Worm (Caenorhabditis elegans): ENCODE data around the gene T06D4.6.

Gene T06D4.6

DNA sequence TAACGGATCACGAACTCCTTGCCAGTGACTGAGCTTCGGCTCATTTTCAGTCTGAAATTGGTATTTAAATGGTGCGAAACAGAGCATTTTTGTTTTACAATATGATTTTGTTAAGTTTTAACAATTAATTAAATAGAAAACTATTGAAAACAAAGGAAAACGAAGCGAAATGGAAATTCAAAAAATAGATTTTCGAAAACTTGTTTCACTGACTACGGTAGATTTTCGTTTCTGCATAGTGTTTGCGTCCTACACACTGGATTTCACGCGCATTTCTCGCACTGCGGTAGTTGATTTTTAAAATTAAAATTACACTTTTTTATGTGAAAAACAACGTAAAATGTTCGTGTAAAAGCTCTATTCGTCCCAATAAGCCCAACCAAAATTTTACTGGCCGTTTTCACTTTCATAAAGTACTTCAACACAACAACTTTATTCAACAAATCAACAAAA is 41.0 kb downstream of the T06D4.6 start, which contains the start of gene bath-30:
Gene bath-30 (minus strand): TSS at position 51 of the 453 bp plus-strand sequence.
- TF ChIP-seq D2030.7 (GFP tag; IDR thresholded peaks at IDR 0.05) (peak; percentile 40), lsl-1 (GFP tag; optimal IDR thresholded peaks at IDR 0.05) (peak; percentile 81), snpc-1.1 (tag; optimal IDR thresholded peaks at IDR 0.05; ENCODE audit: insufficient read depth) (peak; percentile 13), pbrm-1 (GFP tag; IDR thresholded peaks at IDR 0.05) (no peak), ceh-91 (GFP tag; IDR thresholded peaks at IDR 0.05) (0 out of 2 replicates have a peak, but pooled peaks have one; percentile 24), F49E8.2 (tag; optimal IDR thresholded peaks at IDR 0.05; ENCODE audit: insufficient read depth) (peak; percentile 13), zfh-2 (GFP tag; conservative IDR thresholded peaks at IDR 0.05) (no peak), madf-6 (GFP tag; IDR thresholded peaks at IDR 0.05) (peak; percentile 52)

ce11 chrII:3344917-3345316 is 42.5 kb downstream of the T06D4.6 start, which contains the start of gene bath-28:
Gene bath-28, minus strand, starts transcription at chrII:3344967.
- peak; percentile 54; the same call in 1 of the 2 replicates for TF ChIP-seq madf-6 (GFP tag; IDR thresholded peaks at IDR 0.05)
- peak; percentile 72 for TF ChIP-seq lsl-1 (GFP tag; optimal IDR thresholded peaks at IDR 0.05)
- TF ChIP-seq D2030.7 (GFP tag; IDR thresholded peaks at IDR 0.05) = peak; percentile 36; the same call in 1 of the 2 replicates
- TF ChIP-seq ztf-6 (GFP tag; IDR thresholded peaks at IDR 0.05) = no peak
- no peak for TF ChIP-seq lag-1 (GFP tag; IDR thresholded peaks at IDR 0.05)
- TF ChIP-seq cebp-2 (GFP tag; IDR thresholded peaks at IDR 0.05) = no peak

- TF ChIP-seq ceh-27 (GFP tag; optimal IDR thresholded peaks at IDR 0.05) (no peak), Y56A3A.18 (GFP tag; IDR thresholded peaks at IDR 0.05) (no peak), hsf-1 (GFP tag; IDR thresholded peaks at IDR 0.05) (no peak), F10E7.11 (tag; optimal IDR thresholded peaks at IDR 0.05) (no peak), C06A6.2 (GFP tag; conservative IDR thresholded peaks at IDR 0.05) (no peak), pbrm-1 (GFP tag; IDR thresholded peaks at IDR 0.05) (no peak), hrde-1 (tag; optimal IDR thresholded peaks at IDR 0.05; ENCODE audit: borderline replicate concordance) (no peak), mcd-1 (GFP tag; IDR thresholded peaks at IDR 0.05) (no peak)
Observed at ce11 chrII:3343714-3344113, 43.7 kb downstream of the T06D4.6 start, which contains the start of gene F14D2.15. Gene F14D2.15, minus strand, starts transcription at chrII:3343814.

DNA sequence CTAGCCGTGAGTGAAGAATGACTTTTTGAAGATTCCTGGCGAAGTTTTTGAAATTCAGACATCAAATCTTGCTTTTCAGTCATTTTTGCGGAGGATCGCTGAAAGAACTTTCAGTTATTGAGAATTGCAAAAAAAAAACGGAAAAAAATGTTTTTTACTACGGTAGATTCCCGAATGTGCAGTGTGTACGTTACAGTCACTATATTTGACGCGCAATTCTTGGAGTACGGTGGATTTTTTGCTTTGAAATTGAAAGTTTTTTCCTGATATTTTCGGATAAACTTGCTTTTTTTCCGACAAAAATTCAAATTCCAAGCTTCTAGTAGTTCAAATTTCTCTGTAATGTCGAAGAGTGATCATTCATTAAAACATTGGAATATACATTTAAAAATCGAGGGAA is 45.4 kb downstream of the T06D4.6 start, which contains the start of gene F14D2.11:
Gene F14D2.11 (minus strand): TSS at position 101 of the 400 bp plus-strand sequence.
- TF ChIP-seq lsl-1 (GFP tag; optimal IDR thresholded peaks at IDR 0.05) = peak; percentile 68
- 0 out of 2 replicates have a peak, but pooled peaks have one; percentile 21 for TF ChIP-seq madf-3 (GFP tag; IDR thresholded peaks at IDR 0.05)
- TF ChIP-seq tbx-9 (tag; optimal IDR thresholded peaks at IDR 0.05; ENCODE audit: borderline replicate concordance) = no peak
- TF ChIP-seq F22D6.2 (tag; optimal IDR thresholded peaks at IDR 0.05) = no peak

DNA sequence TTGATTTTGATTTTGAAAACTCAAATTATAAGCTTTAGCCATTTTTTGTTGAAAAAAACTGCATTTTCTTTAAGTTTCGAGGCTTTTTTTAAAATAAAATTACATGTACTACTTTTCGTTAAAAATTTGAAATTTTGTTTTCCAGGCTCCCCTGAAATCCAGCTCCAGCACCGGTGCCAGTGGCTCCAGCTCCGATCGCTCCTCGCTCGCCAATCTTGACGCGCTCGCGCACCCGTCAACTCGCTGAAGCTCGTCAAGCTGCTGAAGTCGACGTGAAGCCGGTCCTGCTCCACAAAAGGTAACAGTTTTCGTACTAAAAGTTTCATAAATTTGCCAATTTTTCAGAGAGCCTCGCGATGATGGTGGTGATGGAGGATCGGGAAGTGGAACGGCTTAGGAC is 46.6 kb downstream of the T06D4.6 start:
- TF ChIP-seq hlh-26 (GFP tag; conservative IDR thresholded peaks at IDR 0.05) = no peak
- TF ChIP-seq zfh-2 (GFP tag; conservative IDR thresholded peaks at IDR 0.05) = peak; percentile 72
- no peak for TF ChIP-seq pbrm-1 (GFP tag; IDR thresholded peaks at IDR 0.05)
- TF ChIP-seq egrh-3 (GFP tag; IDR thresholded peaks at IDR 0.05) = peak; percentile 73
- 0 out of 2 replicates have a peak, but pooled peaks have one; percentile 18 for TF ChIP-seq Y95B8A.8 (GFP tag; IDR thresholded peaks at IDR 0.05)
- TF ChIP-seq him-1 (tag; optimal IDR thresholded peaks at IDR 0.05) = no peak
- no peak for TF ChIP-seq ceh-100 (GFP tag; IDR thresholded peaks at IDR 0.05)
- no peak for TF ChIP-seq ets-4 (GFP tag; optimal IDR thresholded peaks at IDR 0.05)
- no peak for TF ChIP-seq F52B5.7 (tag; optimal IDR thresholded peaks at IDR 0.05)

- no peak for TF ChIP-seq rec-8 (tag; optimal IDR thresholded peaks at IDR 0.05)
- no peak for TF ChIP-seq nfya-2 (GFP tag; IDR thresholded peaks at IDR 0.05)
Observed at ce11 chrII:3340251-3340650, 47.2 kb downstream of the T06D4.6 start, which contains the start of gene F14D2.5. Gene F14D2.5, plus strand, starts transcription at chrII:3340551.
